Fruit fly (Drosophila melanogaster) whole organism, embryonic: ENCODE measurements around the gene Tig.

Experiments used
- Asciz ChIP-seq: fragments of 200-800 bp; sonication (Bioruptor generic); optimal IDR thresholded peaks from 2 replicates; lab custom pipeline; 2017; ENCODE audit warnings: missing biosample characterization, mild to moderate bottlenecking, missing genetic modification characterization, missing genetic modification reagents
- CG10274 ChIP-seq: fragments of 200-800 bp; sonication (Bioruptor generic); optimal IDR thresholded peaks from 3 replicates; lab custom pipeline; 2017; ENCODE audit warnings: missing biosample characterization, mild to moderate bottlenecking, missing genetic modification characterization
- CG11504 ChIP-seq: fragments of 200-800 bp; sonication (Bioruptor generic); optimal IDR thresholded peaks from 3 replicates; lab custom pipeline; 2019; ENCODE audit warnings: missing biosample characterization, mild to moderate bottlenecking, missing genetic modification characterization, moderate library complexity
- CG12219 ChIP-seq: fragments of 200-800 bp; sonication (Bioruptor generic); optimal IDR thresholded peaks from 3 replicates; lab custom pipeline; 2018; ENCODE audit warnings: missing biosample characterization, mild to moderate bottlenecking, missing genetic modification characterization
- CG12659 ChIP-seq: fragments of 200-800 bp; sonication (Bioruptor generic); optimal IDR thresholded peaks from 3 replicates; lab custom pipeline; 2017; ENCODE audit warnings: mild to moderate bottlenecking, missing biosample characterization, missing genetic modification reagents, missing genetic modification characterization
- CG13424 ChIP-seq: fragments of 200-800 bp; sonication (Bioruptor generic); optimal IDR thresholded peaks from 2 replicates; lab custom pipeline; 2019; ENCODE audit warnings: missing biosample characterization, mild to moderate bottlenecking, missing genetic modification characterization, moderate library complexity
- CG13624 ChIP-seq: fragments of 200-800 bp; sonication (Bioruptor generic); optimal IDR thresholded peaks from 2 replicates; lab custom pipeline; 2016; ENCODE audit warnings: missing biosample characterization, missing genetic modification characterization
- CG13775 ChIP-seq: fragments of 200-800 bp; sonication (Bioruptor generic); optimal IDR thresholded peaks from 3 replicates; lab custom pipeline; 2017; ENCODE audit warnings: missing biosample characterization, mild to moderate bottlenecking, missing genetic modification characterization
- CG1603 ChIP-seq: fragments of 200-800 bp; sonication (Bioruptor generic); optimal IDR thresholded peaks from 2 replicates; lab custom pipeline; 2019; ENCODE audit warnings: missing biosample characterization, mild to moderate bottlenecking, missing genetic modification characterization, moderate library complexity
- CG16779 ChIP-seq: fragments of 200-800 bp; sonication (Bioruptor generic); IDR thresholded peaks from 2 replicates; pipeline ENCODE4 v1.3.6; 2022; ENCODE audit warnings: missing biosample characterization, missing genetic modification characterization
- CG17328 ChIP-seq: fragments of 200-800 bp; sonication (Bioruptor generic); IDR thresholded peaks from 2 replicates; pipeline ENCODE4 v1.3.6; 2022; ENCODE audit warnings: missing biosample characterization, missing genetic modification characterization
- CG17912 ChIP-seq: fragments of 200-800 bp; sonication (Bioruptor generic); optimal IDR thresholded peaks from 2 replicates; lab custom pipeline; 2018; ENCODE audit warnings: missing biosample characterization, mild to moderate bottlenecking, missing genetic modification characterization
- CG2202 ChIP-seq: fragments of 200-800 bp; sonication (Bioruptor generic); optimal IDR thresholded peaks from 2 replicates; lab custom pipeline; 2018; ENCODE audit warnings: missing biosample characterization, mild to moderate bottlenecking, missing genetic modification characterization
- CG2712 ChIP-seq: fragments of 200-800 bp; optimal IDR thresholded peaks from 3 replicates; lab custom pipeline; 2019; ENCODE audit warnings: missing biosample characterization, mild to moderate bottlenecking, missing genetic modification characterization, moderate library complexity
- CG31365 ChIP-seq: fragments of 200-800 bp; sonication (Bioruptor generic); optimal IDR thresholded peaks from 2 replicates; lab custom pipeline; 2018; ENCODE audit warnings: missing biosample characterization, mild to moderate bottlenecking, missing genetic modification characterization
- CG31388 ChIP-seq: fragments of 200-800 bp; sonication (Bioruptor generic); optimal IDR thresholded peaks from 2 replicates; lab custom pipeline; 2016; ENCODE audit warnings: missing biosample characterization, missing genetic modification characterization
- CG31441 ChIP-seq: fragments of 200-800 bp; sonication (Bioruptor generic); IDR thresholded peaks from 2 replicates; pipeline ENCODE4 v1.3.6; 2022; ENCODE audit warnings: missing biosample characterization, missing genetic modification characterization
- CG33213 ChIP-seq: fragments of 200-800 bp; sonication (Bioruptor generic); optimal IDR thresholded peaks from 3 replicates; lab custom pipeline; 2016; ENCODE audit warnings: missing biosample characterization, missing genetic modification characterization
- CG3847 ChIP-seq: fragments of 200-800 bp; sonication (Bioruptor generic); IDR thresholded peaks from 2 replicates; pipeline ENCODE4 v1.3.6; 2022; ENCODE audit warnings: missing biosample characterization, missing genetic modification characterization
- CG4360 ChIP-seq: fragments of 200-800 bp; sonication (Bioruptor generic); IDR thresholded peaks from 2 replicates; pipeline ENCODE4 v1.3.6; 2022; ENCODE audit warnings: missing biosample characterization, missing genetic modification characterization
- CG4404 ChIP-seq: fragments of 200-800 bp; sonication (Bioruptor generic); IDR thresholded peaks from 2 replicates; pipeline ENCODE4 v1.3.6; 2022; ENCODE audit warnings: missing biosample characterization, missing genetic modification characterization
- CG4820 ChIP-seq: fragments of 200-800 bp; sonication (Bioruptor generic); optimal IDR thresholded peaks from 3 replicates; lab custom pipeline; 2016; ENCODE audit warnings: missing biosample characterization, missing genetic modification characterization
- CG6175 ChIP-seq: fragments of 200-800 bp; sonication (Bioruptor generic); IDR thresholded peaks from 3 replicates; pipeline ENCODE4 v1.3.6; 2022; ENCODE audit warnings: missing biosample characterization, missing genetic modification characterization
- CG6791 ChIP-seq: fragments of 200-800 bp; sonication (Bioruptor generic); IDR thresholded peaks from 3 replicates; pipeline ENCODE4 v1.3.6; 2022; ENCODE audit warnings: missing biosample characterization, missing genetic modification characterization; ENCODE audit not compliant: partially characterized antibody
- CG7987 ChIP-seq: fragments of 200-800 bp; sonication (Bioruptor generic); optimal IDR thresholded peaks from 2 replicates; lab custom pipeline; 2018; ENCODE audit warnings: missing biosample characterization, mild to moderate bottlenecking, missing genetic modification characterization, moderate library complexity
- CG8089 ChIP-seq: fragments of 200-800 bp; sonication (Bioruptor generic); optimal IDR thresholded peaks from 3 replicates; lab custom pipeline; 2016; ENCODE audit warnings: missing biosample characterization, missing genetic modification characterization
- CHES-1-like ChIP-seq: fragments of 200-800 bp; sonication (Bioruptor generic); optimal IDR thresholded peaks from 2 replicates; lab custom pipeline; 2016; ENCODE audit warnings: missing biosample characterization, missing genetic modification characterization
- CTCF ChIP-seq: fragments of 200-800 bp; sonication (Bioruptor generic); optimal IDR thresholded peaks from 2 replicates; lab custom pipeline; 2017; ENCODE audit warnings: missing biosample characterization, mild to moderate bottlenecking, missing genetic modification characterization, moderate library complexity
- Dip2 ChIP-seq: fragments of 200-800 bp; sonication (Bioruptor generic); IDR thresholded peaks from 2 replicates; pipeline ENCODE4 v1.3.6; 2022; ENCODE audit warnings: missing biosample characterization, missing genetic modification characterization
- HmgD ChIP-seq: fragments of 200-800 bp; sonication (Bioruptor generic); optimal IDR thresholded peaks from 3 replicates; lab custom pipeline; 2016; ENCODE audit warnings: missing biosample characterization, missing genetic modification characterization
- Hmr ChIP-seq: fragments of 200-800 bp; sonication (Bioruptor generic); optimal IDR thresholded peaks from 3 replicates; lab custom pipeline; 2017; ENCODE audit warnings: mild to moderate bottlenecking, missing biosample characterization, missing genetic modification reagents, missing genetic modification characterization
- Myb ChIP-seq: fragments of 200-800 bp; sonication (Bioruptor generic); optimal IDR thresholded peaks from 2 replicates; lab custom pipeline; 2016; ENCODE audit warnings: missing biosample characterization, missing genetic modification characterization
- Nf-YB ChIP-seq: fragments of 200-800 bp; sonication (Bioruptor generic); optimal IDR thresholded peaks from 3 replicates; lab custom pipeline; 2019; ENCODE audit warnings: missing biosample characterization, mild to moderate bottlenecking, missing genetic modification characterization, moderate library complexity
- Ravus ChIP-seq: fragments of 200-800 bp; sonication (Bioruptor generic); IDR thresholded peaks from 2 replicates; pipeline ENCODE4 v1.3.6; 2022; ENCODE audit warnings: missing biosample characterization, missing genetic modification characterization
- Sox102F ChIP-seq: fragments of 200-800 bp; sonication (Bioruptor generic); optimal IDR thresholded peaks from 2 replicates; lab custom pipeline; 2018; ENCODE audit warnings: missing biosample characterization, mild to moderate bottlenecking, missing genetic modification characterization, moderate library complexity
- Sry-β ChIP-seq: fragments of 200-800 bp; sonication (Bioruptor generic); optimal IDR thresholded peaks from 2 replicates; lab custom pipeline; 2018; ENCODE audit warnings: missing biosample characterization, mild to moderate bottlenecking, missing genetic modification characterization, moderate library complexity
- bowl ChIP-seq: fragments of 200-800 bp; sonication (Bioruptor generic); IDR thresholded peaks from 2 replicates; pipeline ENCODE4 v1.3.6; 2022; ENCODE audit warnings: missing biosample characterization, missing genetic modification characterization
- dan ChIP-seq: fragments of 200-800 bp; sonication (Bioruptor generic); IDR thresholded peaks from 2 replicates; pipeline ENCODE4 v1.3.6; 2022; ENCODE audit warnings: missing biosample characterization, missing genetic modification characterization
- dpn ChIP-seq, 2 experiments: fragments of 200-800 bp; sonication (Bioruptor generic); optimal IDR thresholded peaks; 3 replicates each; lab custom pipeline; 2016; ENCODE audit warnings: missing biosample characterization in 2 of 2, missing genetic modification characterization in 2 of 2
- ems ChIP-seq: fragments of 200-800 bp; sonication (Bioruptor generic); optimal IDR thresholded peaks from 3 replicates; lab custom pipeline; 2016; ENCODE audit warnings: missing biosample characterization, missing genetic modification characterization
- gsb-n ChIP-seq: fragments of 200-800 bp; sonication (Bioruptor generic); optimal IDR thresholded peaks from 3 replicates; lab custom pipeline; 2018; ENCODE audit warnings: missing biosample characterization, mild to moderate bottlenecking, missing genetic modification characterization
- her ChIP-seq: fragments of 200-800 bp; sonication (Bioruptor generic); optimal IDR thresholded peaks from 2 replicates; lab custom pipeline; 2016; ENCODE audit warnings: missing biosample characterization, missing genetic modification characterization
- kah ChIP-seq: fragments of 200-800 bp; sonication (Bioruptor generic); optimal IDR thresholded peaks from 2 replicates; lab custom pipeline; 2018; ENCODE audit warnings: missing biosample characterization, mild to moderate bottlenecking, missing genetic modification characterization
- lbe ChIP-seq: fragments of 200-800 bp; sonication (Bioruptor generic); optimal IDR thresholded peaks from 2 replicates; lab custom pipeline; 2016; ENCODE audit warnings: missing biosample characterization, mild to moderate bottlenecking, missing genetic modification characterization
- org-1 ChIP-seq: fragments of 200-800 bp; sonication (Bioruptor generic); optimal IDR thresholded peaks from 2 replicates; lab custom pipeline; 2017; ENCODE audit warnings: missing biosample characterization, missing genetic modification characterization
- salm ChIP-seq: fragments of 200-800 bp; sonication (Bioruptor generic); optimal IDR thresholded peaks from 2 replicates; lab custom pipeline; 2018; ENCODE audit warnings: missing biosample characterization, mild to moderate bottlenecking, missing genetic modification characterization
- sens ChIP-seq: fragments of 200-800 bp; sonication (Bioruptor generic); peaks from one replicate; lab custom pipeline; 2016; ENCODE audit warnings: missing biosample characterization, missing genetic modification characterization
- sisA ChIP-seq: fragments of 200-800 bp; sonication (Bioruptor generic); IDR thresholded peaks from 2 replicates; pipeline ENCODE4 v1.3.6; 2022; ENCODE audit warnings: missing biosample characterization, missing genetic modification characterization
- ssp ChIP-seq: fragments of 200-800 bp; sonication (Bioruptor generic); IDR thresholded peaks from 2 replicates; pipeline ENCODE4 v1.3.6; 2022; ENCODE audit warnings: missing biosample characterization, missing genetic modification characterization
- tap ChIP-seq: fragments of 200-800 bp; optimal IDR thresholded peaks from 3 replicates; lab custom pipeline; 2019; ENCODE audit warnings: missing biosample characterization, mild to moderate bottlenecking, missing genetic modification characterization, moderate library complexity
- vvl ChIP-seq: fragments of 200-800 bp; sonication (Bioruptor generic); IDR thresholded peaks from 2 replicates; pipeline ENCODE4 v1.3.6; 2022; ENCODE audit warnings: missing biosample characterization, missing genetic modification characterization
- wdn ChIP-seq: fragments of 200-800 bp; sonication (Bioruptor generic); IDR thresholded peaks from 2 replicates; pipeline ENCODE4 v1.3.6; 2022; ENCODE audit warnings: missing biosample characterization, missing genetic modification characterization

The Tig gene

DNA sequence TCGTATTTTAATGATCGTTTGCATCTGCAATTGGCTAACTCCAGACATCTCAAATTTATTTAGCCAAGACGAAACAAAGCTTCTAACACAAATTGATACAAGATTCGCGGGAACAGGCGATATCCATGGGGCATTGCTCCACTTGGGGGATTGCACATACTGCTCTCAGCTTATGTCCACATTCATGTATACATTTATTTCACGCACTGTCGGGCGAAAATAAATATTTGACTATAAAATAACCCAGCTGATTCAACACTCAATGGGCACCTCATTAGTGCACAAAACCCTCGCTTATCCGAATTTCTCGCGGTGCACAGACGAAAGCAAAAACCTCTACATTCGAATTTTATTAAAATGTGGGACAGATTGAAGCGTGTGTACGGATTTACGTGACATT lies 38.4 kb upstream of the Tig start (continued):
- peak; percentile 18 for TF ChIP-seq CG12659
- peak; percentile 56 for TF ChIP-seq salm (tag; lab: Kevin White, UChicago)
- TF ChIP-seq CG10274 (GFP tag; lab: Kevin White, UChicago) = peak; percentile 16
- TF ChIP-seq CG2712 (tag; lab: Kevin White, UChicago) = peak; percentile 16
- no peak for TF ChIP-seq CG17912 (GFP tag; lab: Kevin White, UChicago)
- TF ChIP-seq HmgD (GFP tag; lab: Kevin White, UChicago) = no peak
- peak; percentile 49 for TF ChIP-seq kah (GFP tag; lab: Kevin White, UChicago)
- TF ChIP-seq CG33213 = peak; percentile 33
- peak; percentile 73 for TF ChIP-seq Asciz (GFP tag; lab: Kevin White, UChicago)
- no peak for TF ChIP-seq wdn (GFP tag; lab: Robert Waterston, UW)
- TF ChIP-seq CG2202 (tag; lab: Kevin White, UChicago) = peak; percentile 1
- TF ChIP-seq CG4404 (GFP tag; lab: Robert Waterston, UW) = no peak
- peak; percentile 15 for TF ChIP-seq tap (tag; lab: Kevin White, UChicago)
- peak; percentile 18 for TF ChIP-seq Sry-β (GFP tag; lab: Kevin White, UChicago)
- no peak for TF ChIP-seq CG16779 (GFP tag; lab: Robert Waterston, UW)
- TF ChIP-seq Myb (GFP tag; lab: Kevin White, UChicago) = no peak
- TF ChIP-seq CG7987 (GFP tag; lab: Kevin White, UChicago) = peak; percentile 65
- TF ChIP-seq CG13775 (GFP tag; lab: Kevin White, UChicago) = no peak
- TF ChIP-seq CG1603 (tag; lab: Kevin White, UChicago) = peak; percentile 57
- no peak for TF ChIP-seq CG31441 (GFP tag; lab: Robert Waterston, UW)
- peak; percentile 32 for TF ChIP-seq gsb-n (tag; lab: Kevin White, UChicago)
- no peak for TF ChIP-seq her (GFP tag; lab: Kevin White, UChicago)
- TF ChIP-seq CG4360 (GFP tag; lab: Robert Waterston, UW) = peak; percentile 40; the same call in 1 of the 2 replicates
- peak; percentile 52 for TF ChIP-seq lbe (GFP tag; lab: Kevin White, UChicago)
- no peak for TF ChIP-seq bowl (GFP tag; lab: Robert Waterston, UW)
- no peak for TF ChIP-seq ssp (GFP tag; lab: Robert Waterston, UW)
- TF ChIP-seq Ravus (GFP tag; lab: Robert Waterston, UW) = no peak
- TF ChIP-seq CG6791 (GFP tag; lab: Robert Waterston, UW) = 0 out of 3 replicates have a peak, but pooled peaks have one; percentile 32
- TF ChIP-seq CHES-1-like (GFP tag; lab: Kevin White, UChicago) = no peak
- TF ChIP-seq org-1 (GFP tag; lab: Kevin White, UChicago) = peak; percentile 9
- peak; percentile 45 for TF ChIP-seq Sox102F (GFP tag; lab: Kevin White, UChicago)
- peak; percentile 55 for TF ChIP-seq sens (GFP tag; lab: Kevin White, UChicago)
- TF ChIP-seq CTCF (GFP tag; lab: Kevin White, UChicago) = peak; percentile 10
- no peak for TF ChIP-seq CG4820 (GFP tag; lab: Kevin White, UChicago)
- no peak for TF ChIP-seq ems (GFP tag; lab: Kevin White, UChicago)
- TF ChIP-seq sisA (GFP tag; lab: Robert Waterston, UW) = 0 out of 2 replicates have a peak, but pooled peaks have one; percentile 6
- no peak for TF ChIP-seq CG13624 (GFP tag; lab: Kevin White, UChicago)
- TF ChIP-seq dan (GFP tag; lab: Robert Waterston, UW) = no peak
- TF ChIP-seq CG12219 (GFP tag; lab: Kevin White, UChicago) = peak; percentile 56
- TF ChIP-seq Nf-YB (GFP tag; lab: Kevin White, UChicago) = peak; percentile 13
- TF ChIP-seq CG6175 (GFP tag; lab: Robert Waterston, UW) = no peak
- TF ChIP-seq CG11504 (tag; lab: Kevin White, UChicago) = peak; percentile 46
- TF ChIP-seq Dip2 = no peak
- no peak for TF ChIP-seq CG8089 (GFP tag; lab: Kevin White, UChicago)
- TF ChIP-seq CG3847 (GFP tag; lab: Robert Waterston, UW) = no peak
- peak; percentile 3 for TF ChIP-seq Hmr
- peak; percentile 10 for TF ChIP-seq CG31365
- TF ChIP-seq dpn (GFP tag; optimal IDR thresholded peaks at IDR 0.05; lab: Kevin White, UChicago) = peak in 1 of 2 experiments; percentile 20
- 0 out of 2 replicates have a peak, but pooled peaks have one; percentile 25 for TF ChIP-seq CG17328 (GFP tag; lab: Robert Waterston, UW)
- no peak for TF ChIP-seq CG31388
- peak; percentile 30 for TF ChIP-seq vvl (GFP tag; lab: Robert Waterston, UW)
- peak; percentile 48 for TF ChIP-seq CG13424 (tag; lab: Kevin White, UChicago)
